Fruit fly (Drosophila melanogaster) whole organism, embryonic: Measurements from ENCODE around the gene CG7386.

Experiments used
- Pdp1 ChIP-seq, 2 experiments: fragments of 200-800 bp; sonication (Bioruptor generic); optimal IDR thresholded peaks; 3 replicates each; lab custom pipeline; 2016; ENCODE audit warnings: missing biosample characterization in 2 of 2, missing genetic modification characterization in 2 of 2, mild to moderate bottlenecking in 1 of 2, moderate library complexity in 1 of 2
- bowl ChIP-seq: fragments of 200-800 bp; sonication (Bioruptor generic); IDR thresholded peaks from 2 replicates; pipeline ENCODE4 v1.3.6; 2022; ENCODE audit warnings: missing biosample characterization, missing genetic modification characterization
- wor ChIP-seq: fragments of 200-800 bp; sonication (Bioruptor generic); IDR thresholded peaks from 2 replicates; pipeline ENCODE4 v1.3.6; 2022; ENCODE audit warnings: missing biosample characterization, missing genetic modification characterization

DNA sequence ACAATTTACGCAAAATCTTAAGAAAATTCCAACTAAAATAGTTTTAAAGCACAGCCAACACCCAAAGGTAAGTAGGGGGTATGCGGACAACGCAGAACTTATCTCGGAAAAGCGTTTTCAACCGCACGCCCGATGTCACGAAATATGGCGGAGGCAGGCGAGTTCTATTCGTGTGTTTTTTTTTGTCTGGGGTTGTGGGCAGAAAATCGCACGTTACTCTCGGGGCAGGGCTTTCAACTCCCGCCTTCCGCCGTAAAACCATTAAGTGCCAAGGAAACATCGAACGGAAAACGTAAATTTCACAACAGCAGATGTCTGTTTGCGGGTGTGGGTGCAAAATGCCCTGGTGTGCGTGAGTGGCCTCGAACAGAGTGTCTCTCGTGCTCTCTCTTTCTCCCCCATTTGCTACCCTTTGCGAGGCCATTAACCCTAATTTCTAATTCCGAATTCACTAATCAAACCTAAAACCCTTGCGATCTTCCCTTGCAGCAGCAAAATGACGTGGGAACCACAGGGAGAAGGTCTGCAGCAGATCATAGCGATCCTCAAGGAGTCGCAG is 4.1 kb downstream of the CG7386 start:
- TF ChIP-seq bowl (no peak), wor (GFP tag; lab: Robert Waterston, UW) (no peak), Pdp1 (GFP tag; optimal IDR thresholded peaks at IDR 0.05; lab: Kevin White, UChicago) (no peak)
